Fruit fly (Drosophila melanogaster) whole organism, pupa: ENCODE results near the gene CG32988.

Source experiments
- Ets98B ChIP-seq: fragments of 200-800 bp; sonication (Bioruptor generic); IDR thresholded peaks from 2 replicates; pipeline ENCODE4 v1.3.6; 2022; ENCODE audit warnings: missing biosample characterization, missing genetic modification characterization
- Pif1A ChIP-seq: fragments of 200-800 bp; sonication (Bioruptor generic); optimal IDR thresholded peaks from 3 replicates; lab custom pipeline; 2016; ENCODE audit warnings: missing biosample characterization, missing genetic modification characterization
- fd96Ca ChIP-seq: fragments of 200-800 bp; sonication (Bioruptor generic); IDR thresholded peaks from 3 replicates; pipeline ENCODE4 v1.3.6; 2022; ENCODE audit warnings: missing biosample characterization, missing genetic modification characterization

dm6 chr2L:8865550-8865949 is 886 bp downstream of the CG32988 start, which contains the start of gene CG32983:
- TF ChIP-seq Ets98B (GFP tag; lab: Robert Waterston, UW): no peak
- no peak for TF ChIP-seq Pif1A (GFP tag; lab: Kevin White, UChicago)
- no peak for TF ChIP-seq fd96Ca (GFP tag; lab: Robert Waterston, UW)
